Worm (Caenorhabditis elegans): ENCODE measurements around the gene pgm-3.

ce11 chrIV:8764567-8764966 is 39.0 kb downstream of the pgm-3 start, which contains the start of gene cdc-50.B:
- TF ChIP-seq elt-3 (tag; optimal IDR thresholded peaks at IDR 0.05), result no peak
- no peak for TF ChIP-seq nhr-12 (tag; optimal IDR thresholded peaks at IDR 0.05)
- no peak for TF ChIP-seq nhr-76 (tag; optimal IDR thresholded peaks at IDR 0.05)
- no peak for TF ChIP-seq snpc-4 (tag; optimal IDR thresholded peaks at IDR 0.05)
- TF ChIP-seq unc-62 (GFP tag; optimal IDR thresholded peaks at IDR 0.05), result no peak
- no peak for TF ChIP-seq cnd-1 (tag; optimal IDR thresholded peaks at IDR 0.05)
- TF ChIP-seq nhr-237 (tag; optimal IDR thresholded peaks at IDR 0.05), result no peak
- no peak for TF ChIP-seq mab-5 (tag; optimal IDR thresholded peaks at IDR 0.05)
- no peak for TF ChIP-seq bed-3 (GFP tag; optimal IDR thresholded peaks at IDR 0.05)
- TF ChIP-seq elt-1 (tag; optimal IDR thresholded peaks at IDR 0.05; ENCODE audit: borderline replicate concordance, insufficient read depth), result no peak
- no peak for TF ChIP-seq sem-2 (GFP tag; optimal IDR thresholded peaks at IDR 0.05)
- TF ChIP-seq mep-1 (tag; optimal IDR thresholded peaks at IDR 0.05), result no peak
- no peak for TF ChIP-seq blmp-1 (tag; optimal IDR thresholded peaks at IDR 0.05)
- no peak for TF ChIP-seq mls-2 (tag; optimal IDR thresholded peaks at IDR 0.05)
